Worm (Caenorhabditis elegans) whole organism, late embryonic: ENCODE data around the gene Y48E1C.4.

Experiments
- F13H6.1 ChIP-seq: sonication (generic microtip); optimal IDR thresholded peaks from 2 replicates; lab custom pipeline; 2016; ENCODE audit warnings: missing genetic modification characterization, missing compliant biosample characterization
- K02D7.2 ChIP-seq: sonication (generic microtip); optimal IDR thresholded peaks from 2 replicates; lab custom pipeline; 2017; ENCODE audit warnings: mild to moderate bottlenecking, missing genetic modification characterization, missing compliant biosample characterization
- K09A11.1 ChIP-seq: sonication (generic microtip); optimal IDR thresholded peaks from 2 replicates; lab custom pipeline; 2017; ENCODE audit warnings: antibody characterized with exemption, mild to moderate bottlenecking, missing genetic modification characterization, missing compliant biosample characterization; ENCODE audit not compliant: insufficient read depth
- T23F11.4 ChIP-seq: fragments of 200-800 bp; sonication (Bioruptor generic); optimal IDR thresholded peaks from 2 replicates; lab custom pipeline; 2018; ENCODE audit warnings: mild to moderate bottlenecking, missing genetic modification characterization, missing compliant biosample characterization
- Y22D7AL.16 ChIP-seq: sonication (generic microtip); optimal IDR thresholded peaks from 2 replicates; lab custom pipeline; 2016; ENCODE audit warnings: missing genetic modification characterization, missing compliant biosample characterization
- ama-1 ChIP-seq: fragments of 150-350 bp; optimal IDR thresholded peaks from 2 replicates; lab custom pipeline; 2014
- ceh-14 ChIP-seq: sonication (generic microtip); optimal IDR thresholded peaks from 2 replicates; lab custom pipeline; 2016; ENCODE audit warnings: missing genotype, missing genetic modification characterization, missing compliant biosample characterization
- ceh-18 ChIP-seq: sonication (generic microtip); optimal IDR thresholded peaks from 2 replicates; lab custom pipeline; 2016; ENCODE audit warnings: missing genetic modification characterization, missing compliant biosample characterization
- ceh-2 ChIP-seq: sonication (generic microtip); optimal IDR thresholded peaks from 2 replicates; lab custom pipeline; 2016; ENCODE audit warnings: missing genotype, missing genetic modification characterization, missing compliant biosample characterization
- ceh-22 ChIP-seq: sonication (generic microtip); optimal IDR thresholded peaks from 2 replicates; lab custom pipeline; 2017; ENCODE audit warnings: missing biosample characterization, missing genetic modification characterization
- ceh-24 ChIP-seq: sonication (generic microtip); optimal IDR thresholded peaks from 2 replicates; lab custom pipeline; 2016; ENCODE audit warnings: mild to moderate bottlenecking, missing genetic modification characterization, missing compliant biosample characterization
- ceh-45 ChIP-seq: fragments of 200-800 bp; sonication (Bioruptor generic); IDR thresholded peaks from 2 replicates; pipeline ENCODE4 v1.3.6; 2022; ENCODE audit warnings: missing genetic modification reagents, missing genetic modification characterization, missing compliant biosample characterization
- ceh-48 ChIP-seq: sonication (generic microtip); optimal IDR thresholded peaks from 2 replicates; lab custom pipeline; 2016; ENCODE audit warnings: missing genetic modification characterization, inconsistent platforms, missing compliant biosample characterization
- ceh-6 ChIP-seq: fragments of 200-800 bp; sonication (Bioruptor generic); optimal IDR thresholded peaks from 2 replicates; lab custom pipeline; 2018; ENCODE audit warnings: mild to moderate bottlenecking, missing genetic modification characterization, missing compliant biosample characterization
- ceh-9 ChIP-seq: sonication (generic microtip); optimal IDR thresholded peaks from 2 replicates; lab custom pipeline; 2016; ENCODE audit warnings: mild to moderate bottlenecking, missing genetic modification characterization, inconsistent platforms, missing compliant biosample characterization
- che-1 ChIP-seq: sonication (generic microtip); optimal IDR thresholded peaks from 2 replicates; lab custom pipeline; 2016; ENCODE audit warnings: mild to moderate bottlenecking, missing genetic modification characterization, missing compliant biosample characterization
- dmd-4 ChIP-seq: sonication (generic microtip); optimal IDR thresholded peaks from 2 replicates; lab custom pipeline; 2016; ENCODE audit warnings: borderline replicate concordance, missing genetic modification characterization, missing compliant biosample characterization
- dve-1 ChIP-seq: sonication (generic microtip); optimal IDR thresholded peaks from 2 replicates; lab custom pipeline; 2017; ENCODE audit warnings: antibody characterized with exemption, mild to moderate bottlenecking, missing genetic modification characterization, missing compliant biosample characterization
- elt-2 ChIP-seq: sonication (generic microtip); optimal IDR thresholded peaks from 2 replicates; lab custom pipeline; 2016; ENCODE audit warnings: missing genetic modification reagents, missing genetic modification characterization, missing compliant biosample characterization
- elt-4 ChIP-seq: sonication (generic microtip); optimal IDR thresholded peaks from 2 replicates; lab custom pipeline; 2016; ENCODE audit warnings: missing genetic modification characterization, missing compliant biosample characterization
- ets-4 ChIP-seq: sonication (generic microtip); optimal IDR thresholded peaks from 2 replicates; lab custom pipeline; 2016; ENCODE audit warnings: missing genetic modification characterization, missing compliant biosample characterization
- eyg-1 ChIP-seq: sonication (generic microtip); optimal IDR thresholded peaks from 2 replicates; lab custom pipeline; 2016; ENCODE audit warnings: missing genotype, missing genetic modification characterization, missing compliant biosample characterization
- fax-1 ChIP-seq: sonication (generic microtip); optimal IDR thresholded peaks from 2 replicates; lab custom pipeline; 2016; ENCODE audit warnings: missing genotype, missing genetic modification characterization, missing compliant biosample characterization
- fkh-10 ChIP-seq: fragments of 150-350 bp; optimal IDR thresholded peaks from 2 replicates; lab custom pipeline; 2014; ENCODE audit warnings: missing biosample characterization, missing genetic modification reagents, missing genetic modification characterization
- lim-6 ChIP-seq: sonication (generic microtip); optimal IDR thresholded peaks from 2 replicates; lab custom pipeline; 2016; ENCODE audit warnings: missing genetic modification characterization, missing compliant biosample characterization
- madf-2 ChIP-seq: sonication (generic microtip); optimal IDR thresholded peaks from 2 replicates; lab custom pipeline; 2017; ENCODE audit warnings: missing genetic modification characterization, missing compliant biosample characterization
- nfya-1 ChIP-seq: sonication (generic microtip); optimal IDR thresholded peaks from 2 replicates; lab custom pipeline; 2017; ENCODE audit warnings: missing genetic modification characterization, mild to moderate bottlenecking, missing compliant biosample characterization, antibody characterized with exemption, moderate library complexity
- nhr-11 ChIP-seq: fragments of 150-350 bp; optimal IDR thresholded peaks from 2 replicates; lab custom pipeline; 2014; ENCODE audit warnings: missing biosample characterization, missing genetic modification characterization
- npax-4 ChIP-seq: sonication (generic microtip); optimal IDR thresholded peaks from 2 replicates; lab custom pipeline; 2016; ENCODE audit warnings: missing genetic modification characterization, missing compliant biosample characterization
- pat-9 ChIP-seq: fragments of 200-800 bp; sonication (Bioruptor generic); optimal IDR thresholded peaks from 2 replicates; lab custom pipeline; 2018; ENCODE audit warnings: mild to moderate bottlenecking, missing genetic modification characterization, moderate library complexity, missing compliant biosample characterization
- pax-1 ChIP-seq: fragments of 150-350 bp; optimal IDR thresholded peaks from 2 replicates; lab custom pipeline; 2014; ENCODE audit warnings: missing biosample characterization, missing genetic modification characterization
- pha-2 ChIP-seq: sonication (generic microtip); optimal IDR thresholded peaks from 2 replicates; lab custom pipeline; 2017; ENCODE audit warnings: mild to moderate bottlenecking, missing genetic modification characterization, missing compliant biosample characterization
- pqm-1 ChIP-seq: sonication (generic microtip); optimal IDR thresholded peaks from 2 replicates; lab custom pipeline; 2016; ENCODE audit warnings: missing genetic modification characterization, missing compliant biosample characterization
- pros-1 ChIP-seq: fragments of 150-350 bp; optimal IDR thresholded peaks from 2 replicates; lab custom pipeline; 2014; ENCODE audit warnings: missing biosample characterization, missing genetic modification reagents, missing genetic modification characterization
- ref-2 ChIP-seq: sonication (generic microtip); optimal IDR thresholded peaks from 2 replicates; lab custom pipeline; 2016; ENCODE audit warnings: missing genetic modification characterization, missing compliant biosample characterization
- rnt-1 ChIP-seq: sonication (generic microtip); optimal IDR thresholded peaks from 2 replicates; lab custom pipeline; 2016; ENCODE audit warnings: missing genetic modification characterization, missing compliant biosample characterization
- sdc-2 ChIP-seq: sonication (generic microtip); optimal IDR thresholded peaks from 2 replicates; lab custom pipeline; 2016; ENCODE audit warnings: missing genotype, missing genetic modification characterization, missing compliant biosample characterization
- sox-4 ChIP-seq: sonication (generic microtip); optimal IDR thresholded peaks from 2 replicates; lab custom pipeline; 2017; ENCODE audit warnings: mild to moderate bottlenecking, missing genetic modification characterization, inconsistent platforms, missing compliant biosample characterization
- syd-9 ChIP-seq: sonication (generic microtip); optimal IDR thresholded peaks from 2 replicates; lab custom pipeline; 2016; ENCODE audit warnings: mild to moderate bottlenecking, missing genetic modification characterization, moderate library complexity, missing compliant biosample characterization
- tbx-2 ChIP-seq: sonication (generic microtip); optimal IDR thresholded peaks from 2 replicates; lab custom pipeline; 2016; ENCODE audit warnings: missing genetic modification characterization, missing compliant biosample characterization
- unc-3 ChIP-seq, 2 experiments: fragments of 200-800 bp in 1 of 2; sonication (Bioruptor generic) in 1 of 2; sonication (generic microtip) in 1 of 2; conservative IDR thresholded peaks in 1 of 2; optimal IDR thresholded peaks in 1 of 2; 2 replicates each; pipeline versions ENCODE4 v1.3.6 to Lab custom; 2016 to 2022; ENCODE audit warnings: missing compliant biosample characterization in 2 of 2, missing genetic modification characterization in 2 of 2, missing genetic modification reagents in 1 of 2
- unc-42 ChIP-seq: sonication (generic microtip); optimal IDR thresholded peaks from 2 replicates; lab custom pipeline; 2016; ENCODE audit warnings: missing genotype, missing genetic modification characterization, missing compliant biosample characterization
- unc-55 ChIP-seq: sonication (generic microtip); optimal IDR thresholded peaks from 2 replicates; lab custom pipeline; 2017; ENCODE audit warnings: missing biosample characterization, missing genetic modification reagents, missing genetic modification characterization
- unc-86 ChIP-seq: sonication (generic microtip); optimal IDR thresholded peaks from 2 replicates; lab custom pipeline; 2016; ENCODE audit warnings: missing genetic modification characterization, missing compliant biosample characterization
- zip-5 ChIP-seq: sonication (generic microtip); optimal IDR thresholded peaks from 2 replicates; lab custom pipeline; 2016; ENCODE audit warnings: missing genetic modification characterization, missing compliant biosample characterization
- ztf-16 ChIP-seq: sonication (generic microtip); optimal IDR thresholded peaks from 2 replicates; lab custom pipeline; 2017; ENCODE audit warnings: missing genetic modification characterization, missing compliant biosample characterization

Y48E1C.4 gene

ce11 chrII:13467838-13468389, 31.3 kb upstream of the Y48E1C.4 start:
- no peak for TF ChIP-seq Y22D7AL.16 (tag; lab: Kevin White, UChicago)
- TF ChIP-seq pros-1, result no peak
- TF ChIP-seq sox-4 (tag; lab: Kevin White, UChicago), result no peak
- no peak for TF ChIP-seq fkh-10 (GFP tag; lab: Kevin White, UChicago)
- TF ChIP-seq elt-2 (tag; lab: Kevin White, UChicago), result peak; percentile 96

ce11 chrII:13465381-13465838, 28.8 kb upstream of the Y48E1C.4 start:
- TF ChIP-seq elt-2 (tag; lab: Kevin White, UChicago), result peak; percentile 2
- no peak for TF ChIP-seq ceh-9

- TF ChIP-seq rnt-1 (tag; lab: Kevin White, UChicago), result peak; percentile 75
- no peak for TF ChIP-seq zip-5 (tag; lab: Kevin White, UChicago)
- no peak for TF ChIP-seq ceh-6 (GFP tag; lab: Kevin White, UChicago)
- no peak for TF ChIP-seq dmd-4 (tag; lab: Kevin White, UChicago)
- TF ChIP-seq syd-9, result no peak
- TF ChIP-seq ama-1, result peak; percentile 81
- no peak for TF ChIP-seq ceh-22 (tag; lab: Kevin White, UChicago)
- TF ChIP-seq ref-2, result no peak
- no peak for TF ChIP-seq ets-4
- TF ChIP-seq sdc-2 (tag; lab: Kevin White, UChicago), result no peak
- TF ChIP-seq unc-55 (GFP tag; lab: Kevin White, UChicago), result peak; percentile 97
- TF ChIP-seq unc-86 (tag; lab: Kevin White, UChicago), result no peak
- TF ChIP-seq elt-2 (tag; lab: Kevin White, UChicago), result peak; percentile 77
- no peak for TF ChIP-seq ceh-48 (tag; lab: Kevin White, UChicago)
- peak; percentile 1 for TF ChIP-seq pat-9 (tag; lab: Kevin White, UChicago)
- TF ChIP-seq nhr-11 (tag; lab: Kevin White, UChicago), result no peak
- TF ChIP-seq npax-4 (tag; lab: Kevin White, UChicago), result no peak
- no peak for TF ChIP-seq fax-1 (tag; lab: Kevin White, UChicago)
- no peak for TF ChIP-seq dve-1 (tag; lab: Kevin White, UChicago)
- TF ChIP-seq unc-3 (GFP tag; conservative IDR thresholded peaks at IDR 0.05; lab: Robert Waterston, UW), result no peak
- no peak for TF ChIP-seq unc-3 (tag; optimal IDR thresholded peaks at IDR 0.05; lab: Kevin White, UChicago)
- no peak for TF ChIP-seq ceh-2
- peak; percentile 29 for TF ChIP-seq ztf-16 (tag; lab: Kevin White, UChicago)
- TF ChIP-seq pha-2, result no peak
- no peak for TF ChIP-seq unc-42 (tag; lab: Kevin White, UChicago)
- no peak for TF ChIP-seq madf-2 (tag; lab: Kevin White, UChicago)
- no peak for TF ChIP-seq pros-1
- no peak for TF ChIP-seq elt-4 (tag; lab: Kevin White, UChicago)
- TF ChIP-seq ceh-9, result no peak
- no peak for TF ChIP-seq K02D7.2
- TF ChIP-seq F13H6.1 (tag; lab: Kevin White, UChicago), result peak; percentile 4
- peak; percentile 66 for TF ChIP-seq tbx-2
- TF ChIP-seq T23F11.4 (GFP tag; lab: Kevin White, UChicago), result no peak
- no peak for TF ChIP-seq eyg-1 (tag; lab: Kevin White, UChicago)
- no peak for TF ChIP-seq K09A11.1 (tag; lab: Kevin White, UChicago)
- TF ChIP-seq che-1 (tag; lab: Kevin White, UChicago), result no peak
- TF ChIP-seq nfya-1 (tag; lab: Kevin White, UChicago), result peak; percentile 61
- TF ChIP-seq ceh-45 (GFP tag; lab: Robert Waterston, UW), result no peak
- peak; percentile 87 for TF ChIP-seq ceh-18
- no peak for TF ChIP-seq ceh-24
- TF ChIP-seq ceh-14 (tag; lab: Kevin White, UChicago), result no peak
- peak; percentile 37 for TF ChIP-seq pqm-1 (tag; lab: Kevin White, UChicago)
- no peak for TF ChIP-seq lim-6
- TF ChIP-seq pax-1 (tag; lab: Kevin White, UChicago), result no peak
Measured at ce11 chrII:13461604-13462375, 25.2 kb upstream of the Y48E1C.4 start.
